Fruit fly (Drosophila melanogaster) whole organism, embryonic: ENCODE data around the gene kay.

Experiments used
- Ada2b ChIP-seq: fragments of 200-800 bp; sonication (Bioruptor generic); IDR thresholded peaks from 2 replicates; pipeline ENCODE4 v1.3.6; 2022; ENCODE audit warnings: missing biosample characterization, missing genetic modification characterization
- Atf-2 ChIP-seq: fragments of 200-800 bp; sonication (Bioruptor generic); optimal IDR thresholded peaks from 2 replicates; lab custom pipeline; 2016; ENCODE audit warnings: missing biosample characterization, missing genetic modification characterization
- Atf6 ChIP-seq: fragments of 200-800 bp; sonication (Bioruptor generic); IDR thresholded peaks from 2 replicates; pipeline ENCODE4 v1.3.6; 2022; ENCODE audit warnings: missing biosample characterization, missing genetic modification characterization
- Blimp-1 ChIP-seq: fragments of 200-800 bp; sonication (Bioruptor generic); optimal IDR thresholded peaks from 3 replicates; lab custom pipeline; 2018; ENCODE audit warnings: missing biosample characterization, missing genetic modification characterization, mild to moderate bottlenecking, moderate library complexity, missing genetic modification reagents
- C15 ChIP-seq: fragments of 200-800 bp; sonication (Bioruptor generic); IDR thresholded peaks from 3 replicates; pipeline ENCODE4 v1.3.6; 2022; ENCODE audit warnings: missing biosample characterization, missing genetic modification characterization
- CG11093 ChIP-seq: fragments of 200-800 bp; sonication (Bioruptor generic); IDR thresholded peaks from 3 replicates; pipeline ENCODE4 v1.3.6; 2022; ENCODE audit warnings: missing biosample characterization, missing genetic modification characterization
- CG11247 ChIP-seq: fragments of 200-800 bp; sonication (Bioruptor generic); IDR thresholded peaks from 2 replicates; pipeline ENCODE4 v1.3.6; 2022; ENCODE audit warnings: missing biosample characterization, missing genetic modification characterization
- CG11695 ChIP-seq: fragments of 200-800 bp; sonication (Bioruptor generic); IDR thresholded peaks from 3 replicates; pipeline ENCODE4 v1.3.6; 2022; ENCODE audit warnings: missing biosample characterization, missing genetic modification characterization
- CG11696 ChIP-seq: fragments of 200-800 bp; sonication (Bioruptor generic); IDR thresholded peaks from 2 replicates; pipeline ENCODE4 v1.3.6; 2022; ENCODE audit warnings: missing biosample characterization, missing genetic modification characterization
- CG11723 ChIP-seq: fragments of 200-800 bp; sonication (Bioruptor generic); optimal IDR thresholded peaks from 2 replicates; lab custom pipeline; 2017; ENCODE audit warnings: missing biosample characterization, mild to moderate bottlenecking, missing genetic modification characterization
- CG13123 ChIP-seq: fragments of 200-800 bp; sonication (Bioruptor generic); optimal IDR thresholded peaks from 2 replicates; lab custom pipeline; 2016; ENCODE audit warnings: missing biosample characterization, missing genetic modification characterization
- CG15269 ChIP-seq: fragments of 200-800 bp; sonication (Bioruptor generic); optimal IDR thresholded peaks from 2 replicates; lab custom pipeline; 2018; ENCODE audit warnings: missing biosample characterization, mild to moderate bottlenecking, missing genetic modification characterization, moderate library complexity
- CG15696 ChIP-seq: fragments of 200-800 bp; sonication (Bioruptor generic); optimal IDR thresholded peaks from 2 replicates; lab custom pipeline; 2019; ENCODE audit warnings: missing biosample characterization, mild to moderate bottlenecking, missing genetic modification characterization, moderate library complexity
- CG16863 ChIP-seq: fragments of 200-800 bp; sonication (Bioruptor generic); optimal IDR thresholded peaks from 3 replicates; lab custom pipeline; 2016; ENCODE audit warnings: missing biosample characterization, missing genetic modification characterization
- CG18476 ChIP-seq: fragments of 200-800 bp; sonication (Bioruptor generic); optimal IDR thresholded peaks from 2 replicates; lab custom pipeline; 2016; ENCODE audit warnings: missing biosample characterization, mild to moderate bottlenecking, missing genetic modification characterization
- CG18599 ChIP-seq: fragments of 200-800 bp; sonication (Bioruptor generic); optimal IDR thresholded peaks from 3 replicates; lab custom pipeline; 2017; ENCODE audit warnings: missing biosample characterization, missing genetic modification characterization, mild to moderate bottlenecking, moderate library complexity, missing genetic modification reagents
- CG3726 ChIP-seq: fragments of 200-800 bp; sonication (Bioruptor generic); IDR thresholded peaks from 3 replicates; pipeline ENCODE4, ENCODE4 v1.3.6; 2022; ENCODE audit warnings: missing biosample characterization, missing genetic modification characterization
- CG43689 ChIP-seq: fragments of 200-800 bp; sonication (Bioruptor generic); IDR thresholded peaks from 2 replicates; pipeline ENCODE4 v1.3.6; 2022; ENCODE audit warnings: missing biosample characterization, missing genetic modification characterization
- CG5953 ChIP-seq: fragments of 200-800 bp; sonication (Bioruptor generic); IDR thresholded peaks from 2 replicates; pipeline ENCODE4 v1.3.6; 2022; ENCODE audit warnings: missing biosample characterization, missing genetic modification characterization
- CG7357 ChIP-seq: fragments of 200-800 bp; sonication (Bioruptor generic); IDR thresholded peaks from 3 replicates; pipeline ENCODE4 v1.3.6; 2022; ENCODE audit warnings: missing biosample characterization, missing genetic modification characterization
- CG9437 ChIP-seq: fragments of 200-800 bp; sonication (Bioruptor generic); optimal IDR thresholded peaks from 2 replicates; lab custom pipeline; 2018; ENCODE audit warnings: missing biosample characterization, mild to moderate bottlenecking, missing genetic modification characterization
- CrebB ChIP-seq: fragments of 200-800 bp; sonication (Bioruptor generic); optimal IDR thresholded peaks from 3 replicates; lab custom pipeline; 2018; ENCODE audit warnings: missing biosample characterization, mild to moderate bottlenecking, missing genetic modification characterization
- Dip2 ChIP-seq: fragments of 200-800 bp; sonication (Bioruptor generic); IDR thresholded peaks from 2 replicates; pipeline ENCODE4 v1.3.6; 2022; ENCODE audit warnings: missing biosample characterization, missing genetic modification characterization
- E2f1 ChIP-seq: fragments of 200-800 bp; sonication (Bioruptor generic); IDR thresholded peaks from 2 replicates; pipeline ENCODE4 v1.3.6; 2022; ENCODE audit warnings: missing biosample characterization, missing genetic modification characterization
- Hand ChIP-seq: fragments of 200-800 bp; sonication (Bioruptor generic); optimal IDR thresholded peaks from 2 replicates; lab custom pipeline; 2017; ENCODE audit warnings: mild to moderate bottlenecking, missing biosample characterization, missing genetic modification reagents, missing genetic modification characterization
- Hey ChIP-seq: fragments of 200-800 bp; sonication (Bioruptor generic); optimal IDR thresholded peaks from 3 replicates; lab custom pipeline; 2018; ENCODE audit warnings: missing biosample characterization, mild to moderate bottlenecking, missing genetic modification characterization
- Hr39 ChIP-seq: fragments of >200 bp; optimal IDR thresholded peaks from 2 replicates; lab custom pipeline; 2017
- Hsf ChIP-seq: fragments of 200-800 bp; sonication (Bioruptor generic); optimal IDR thresholded peaks from 3 replicates; lab custom pipeline; 2016; ENCODE audit warnings: missing biosample characterization, missing genetic modification characterization
- Sox100B ChIP-seq: fragments of 200-800 bp; sonication (Bioruptor generic); optimal IDR thresholded peaks from 3 replicates; lab custom pipeline; 2018; ENCODE audit warnings: missing biosample characterization, mild to moderate bottlenecking, missing genetic modification characterization
- Spps ChIP-seq: fragments of 200-800 bp; sonication (Bioruptor generic); optimal IDR thresholded peaks from 2 replicates; lab custom pipeline; 2018; ENCODE audit warnings: missing biosample characterization, mild to moderate bottlenecking, missing genetic modification characterization
- Trl ChIP-seq, 3 experiments: fragments of >200 bp in 2 of 3; fragments of 200-800 bp in 1 of 3; sonication (Bioruptor generic) in 1 of 3; optimal IDR thresholded peaks; 2 replicates in 1 of 3; 3 replicates in 2 of 3; lab custom pipeline; 2016 to 2017; ENCODE audit warnings: missing biosample characterization in 1 of 3, missing genetic modification characterization in 1 of 3
- Vsx1 ChIP-seq: fragments of 200-800 bp; sonication (Bioruptor generic); optimal IDR thresholded peaks from 2 replicates; lab custom pipeline; 2017; ENCODE audit warnings: missing biosample characterization, mild to moderate bottlenecking, missing genetic modification characterization, missing genetic modification reagents
- YL-1 ChIP-seq: fragments of 200-800 bp; sonication (Bioruptor generic); optimal IDR thresholded peaks from 3 replicates; lab custom pipeline; 2017; ENCODE audit warnings: missing biosample characterization, mild to moderate bottlenecking, missing genetic modification characterization
- al ChIP-seq: fragments of 200-800 bp; sonication (Bioruptor generic); IDR thresholded peaks from 2 replicates; pipeline ENCODE4 v1.3.6; 2022; ENCODE audit warnings: missing biosample characterization, missing genetic modification characterization
- chinmo ChIP-seq: fragments of 200-800 bp; sonication (Bioruptor generic); IDR thresholded peaks from 4 replicates; pipeline ENCODE4 v1.3.6; 2022; ENCODE audit warnings: missing biosample characterization, missing genetic modification characterization; ENCODE audit not compliant: partially characterized antibody
- ci ChIP-seq: fragments of 200-800 bp; sonication (Bioruptor generic); IDR thresholded peaks from 3 replicates; pipeline ENCODE4 v1.3.6; 2022; ENCODE audit warnings: missing biosample characterization, missing genetic modification characterization
- fd102C ChIP-seq: fragments of 200-800 bp; sonication (Bioruptor generic); optimal IDR thresholded peaks from 2 replicates; lab custom pipeline; 2018; ENCODE audit warnings: missing biosample characterization, mild to moderate bottlenecking, missing genetic modification characterization, moderate library complexity
- fu2 ChIP-seq: fragments of 200-800 bp; sonication (Bioruptor generic); optimal IDR thresholded peaks from 2 replicates; lab custom pipeline; 2016; ENCODE audit warnings: missing biosample characterization, missing genetic modification characterization
- grn ChIP-seq: fragments of 200-800 bp; sonication (Bioruptor generic); optimal IDR thresholded peaks from 3 replicates; lab custom pipeline; 2017; ENCODE audit warnings: missing biosample characterization, missing genetic modification characterization
- gsb ChIP-seq: fragments of 200-800 bp; sonication (Bioruptor generic); IDR thresholded peaks from 2 replicates; pipeline ENCODE4 v1.3.6; 2022; ENCODE audit warnings: missing biosample characterization, missing genetic modification characterization
- lmd ChIP-seq: fragments of 200-800 bp; sonication (Bioruptor generic); IDR thresholded peaks from 2 replicates; pipeline ENCODE4 v1.3.6; 2022; ENCODE audit warnings: missing biosample characterization, missing genetic modification characterization
- odd ChIP-seq: fragments of 200-800 bp; sonication (Bioruptor generic); optimal IDR thresholded peaks from 2 replicates; lab custom pipeline; 2017; ENCODE audit warnings: missing biosample characterization, mild to moderate bottlenecking, missing genetic modification characterization
- otp ChIP-seq: fragments of 200-800 bp; sonication (Bioruptor generic); IDR thresholded peaks from 3 replicates; pipeline ENCODE4, ENCODE4 v1.3.6; 2022; ENCODE audit warnings: missing biosample characterization, missing genetic modification characterization
- p53 ChIP-seq: fragments of 200-800 bp; sonication (Bioruptor generic); optimal IDR thresholded peaks from 2 replicates; lab custom pipeline; 2016; ENCODE audit warnings: missing biosample characterization, missing genetic modification characterization
- pzg ChIP-seq: fragments of 200-800 bp; sonication (Bioruptor generic); optimal IDR thresholded peaks from 3 replicates; lab custom pipeline; 2018; ENCODE audit warnings: missing biosample characterization, mild to moderate bottlenecking, missing genetic modification characterization, moderate library complexity
- seq ChIP-seq: fragments of 200-800 bp; sonication (Bioruptor generic); IDR thresholded peaks from 2 replicates; pipeline ENCODE4 v1.3.6; 2022; ENCODE audit warnings: missing biosample characterization, missing genetic modification characterization
- sisA ChIP-seq: fragments of 200-800 bp; sonication (Bioruptor generic); IDR thresholded peaks from 2 replicates; pipeline ENCODE4 v1.3.6; 2022; ENCODE audit warnings: missing biosample characterization, missing genetic modification characterization
- slbo ChIP-seq: fragments of 200-800 bp; sonication (Bioruptor generic); IDR thresholded peaks from 2 replicates; pipeline ENCODE4 v1.3.6; 2022; ENCODE audit warnings: missing biosample characterization, missing genetic modification characterization
- trem ChIP-seq: fragments of 200-800 bp; optimal IDR thresholded peaks from 3 replicates; lab custom pipeline; 2019; ENCODE audit warnings: missing biosample characterization, mild to moderate bottlenecking, missing genetic modification characterization, moderate library complexity
- unpg ChIP-seq: fragments of 200-800 bp; sonication (Bioruptor generic); optimal IDR thresholded peaks from 3 replicates; lab custom pipeline; 2018; ENCODE audit warnings: missing biosample characterization, mild to moderate bottlenecking, missing genetic modification characterization, moderate library complexity
- wek ChIP-seq: fragments of 200-800 bp; sonication (Bioruptor generic); optimal IDR thresholded peaks from 3 replicates; lab custom pipeline; 2018; ENCODE audit warnings: missing biosample characterization, mild to moderate bottlenecking, missing genetic modification characterization, moderate library complexity

kay gene

DNA sequence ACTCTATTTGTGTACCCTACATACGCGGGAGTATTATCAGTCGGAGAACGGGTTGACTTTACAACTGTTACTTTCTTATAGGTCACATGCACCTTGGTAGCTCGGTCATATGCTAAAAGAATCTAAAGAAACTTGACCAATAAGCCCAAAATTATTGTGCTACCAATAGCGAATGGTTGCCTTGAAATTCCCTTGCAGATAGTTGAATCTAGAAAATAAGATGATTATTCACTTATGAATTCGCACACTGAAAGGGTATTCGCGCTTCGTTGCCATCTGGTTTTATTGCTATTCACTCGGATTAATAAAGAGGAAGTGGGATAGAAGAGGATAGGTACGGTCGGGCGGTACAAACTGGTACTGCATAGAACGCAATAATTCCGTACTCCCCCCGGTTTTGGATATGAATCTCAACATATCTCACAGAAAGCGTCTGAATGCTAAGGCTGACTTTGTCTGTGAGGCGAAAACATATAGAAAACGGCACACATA lies 8.1 kb downstream of the kay start (continued):
- TF ChIP-seq p53 (GFP tag; lab: Kevin White, UChicago) (peak; percentile 26), Trl (optimal IDR thresholded peaks at IDR 0.05; lab: Kevin White, UChicago) (no peak), Trl (GFP tag; optimal IDR thresholded peaks at IDR 0.05; lab: Kevin White, UChicago) (peak; percentile 40), CG15269 (peak; percentile 81), CG5953 (no peak), al (GFP tag; lab: Robert Waterston, UW) (peak; percentile 76), Blimp-1 (GFP tag; lab: Kevin White, UChicago) (peak; percentile 37), Hr39 (lab: Kevin White, UChicago) (no peak), lmd (GFP tag; lab: Robert Waterston, UW) (peak; percentile 87), E2f1 (GFP tag; lab: Robert Waterston, UW) (peak; percentile 63; the same call in 1 of the 2 replicates), Spps (tag; lab: Kevin White, UChicago) (no peak), CG11723 (peak; percentile 41), CG16863 (GFP tag; lab: Kevin White, UChicago) (peak; percentile 68), gsb (GFP tag; lab: Robert Waterston, UW) (peak; percentile 74), Hey (tag; lab: Kevin White, UChicago) (no peak), Dip2 (GFP tag; lab: Robert Waterston, UW) (0 out of 2 replicates have a peak, but pooled peaks have one; percentile 10), chinmo (GFP tag; lab: Robert Waterston, UW) (no peak), otp (GFP tag; lab: Robert Waterston, UW) (0 out of 3 replicates have a peak, but pooled peaks have one; percentile 30), wek (GFP tag; lab: Kevin White, UChicago) (peak; percentile 0), CG7357 (GFP tag; lab: Robert Waterston, UW) (peak; percentile 66; the same call in 2 of the 3 replicates), CG11093 (GFP tag; lab: Robert Waterston, UW) (peak; percentile 53; the same call in 1 of the 3 replicates), CG43689 (GFP tag; lab: Robert Waterston, UW) (peak; percentile 67), Hsf (GFP tag; lab: Kevin White, UChicago) (peak; percentile 75), Hand (GFP tag; lab: Kevin White, UChicago) (peak; percentile 77), CG15696 (peak; percentile 47), Ada2b (GFP tag; lab: Robert Waterston, UW) (peak; percentile 72), fd102C (GFP tag; lab: Kevin White, UChicago) (no peak), grn (GFP tag; lab: Kevin White, UChicago) (peak; percentile 27), seq (GFP tag; lab: Robert Waterston, UW) (peak; percentile 49; the same call in 1 of the 2 replicates), slbo (GFP tag; lab: Robert Waterston, UW) (peak; percentile 82), unpg (GFP tag; lab: Kevin White, UChicago) (peak; percentile 53), Atf-2 (GFP tag; lab: Kevin White, UChicago) (peak; percentile 75), YL-1 (GFP tag; lab: Kevin White, UChicago) (no peak), CG13123 (GFP tag; lab: Kevin White, UChicago) (peak; percentile 44), CG3726 (GFP tag; lab: Robert Waterston, UW) (no peak), Vsx1 (GFP tag; lab: Kevin White, UChicago) (no peak), CG9437 (GFP tag; lab: Kevin White, UChicago) (peak; percentile 53), CrebB (peak; percentile 70), CG11247 (no peak; the same call in 1 of the 2 replicates), CG11695 (GFP tag; lab: Robert Waterston, UW) (peak; percentile 64), Atf6 (peak; percentile 63), odd (GFP tag; lab: Kevin White, UChicago) (peak; percentile 61), CG18476 (GFP tag; lab: Kevin White, UChicago) (peak; percentile 59), Sox100B (GFP tag; lab: Kevin White, UChicago) (peak; percentile 72), trem (tag; lab: Kevin White, UChicago) (no peak), sisA (peak; percentile 77; the same call in 1 of the 2 replicates), pzg (GFP tag; lab: Kevin White, UChicago) (peak; percentile 7), C15 (GFP tag; lab: Robert Waterston, UW) (0 out of 3 replicates have a peak, but pooled peaks have one; percentile 18), CG11696 (GFP tag; lab: Robert Waterston, UW) (no peak), fu2 (GFP tag; lab: Kevin White, UChicago) (peak; percentile 85), CG18599 (GFP tag; lab: Kevin White, UChicago) (peak; percentile 81), ci (peak; percentile 59)
